Worm (Caenorhabditis elegans) whole organism, early embryonic: Measurements from ENCODE around the gene C28C12.11.

ENCODE experiments used
- B0310.2 ChIP-seq: sonication (generic microtip); optimal IDR thresholded peaks from 2 replicates; lab custom pipeline; 2016; ENCODE audit warnings: mild to moderate bottlenecking, missing genetic modification characterization, missing compliant biosample characterization
- F13C5.2 ChIP-seq: sonication (generic microtip); optimal IDR thresholded peaks from 2 replicates; lab custom pipeline; 2017; ENCODE audit warnings: mild to moderate bottlenecking, missing genetic modification characterization, inconsistent platforms, missing compliant biosample characterization
- aly-1 ChIP-seq: sonication (generic microtip); optimal IDR thresholded peaks from 2 replicates; lab custom pipeline; 2016; ENCODE audit warnings: missing genetic modification characterization, missing compliant biosample characterization
- ama-1 ChIP-seq: fragments of 150-350 bp; optimal IDR thresholded peaks from 2 replicates; lab custom pipeline; 2014
- ceh-13 ChIP-seq: fragments of 200-800 bp; sonication (Bioruptor generic); optimal IDR thresholded peaks from 2 replicates; lab custom pipeline; 2018; ENCODE audit warnings: mild to moderate bottlenecking, missing genetic modification characterization, missing compliant biosample characterization
- ceh-36 ChIP-seq: sonication (generic microtip); optimal IDR thresholded peaks from 2 replicates; lab custom pipeline; 2016; ENCODE audit warnings: missing genetic modification characterization, inconsistent platforms, missing compliant biosample characterization
- ets-7 ChIP-seq: sonication (generic microtip); optimal IDR thresholded peaks from 2 replicates; lab custom pipeline; 2016; ENCODE audit warnings: missing genotype, missing genetic modification characterization, missing compliant biosample characterization
- flt-1 ChIP-seq: fragments of 200-800 bp; sonication (Bioruptor generic); IDR thresholded peaks from 2 replicates; pipeline ENCODE4 v1.3.6; 2022; ENCODE audit warnings: missing genetic modification characterization, missing compliant biosample characterization
- hmbx-1 ChIP-seq: sonication (generic microtip); optimal IDR thresholded peaks from 2 replicates; lab custom pipeline; 2016; ENCODE audit warnings: mild to moderate bottlenecking, missing genetic modification characterization, missing compliant biosample characterization
- hmg-4 ChIP-seq: fragments of 200-800 bp; sonication (Bioruptor generic); optimal IDR thresholded peaks from 2 replicates; lab custom pipeline; 2018; ENCODE audit warnings: mild to moderate bottlenecking, missing genetic modification characterization, missing compliant biosample characterization
- hnd-1 ChIP-seq: sonication (generic microtip); optimal IDR thresholded peaks from 2 replicates; lab custom pipeline; 2016; ENCODE audit warnings: missing genetic modification characterization, missing compliant biosample characterization
- pes-1 ChIP-seq: fragments of 200-800 bp; sonication (Bioruptor generic); IDR thresholded peaks from 2 replicates; pipeline ENCODE4 v1.3.6; 2022; ENCODE audit warnings: missing genetic modification reagents, missing genetic modification characterization, missing compliant biosample characterization
- scrt-1 ChIP-seq: fragments of 200-800 bp; sonication (Bioruptor generic); IDR thresholded peaks from 2 replicates; pipeline ENCODE4 v1.3.6; 2022; ENCODE audit warnings: missing genetic modification characterization, missing compliant biosample characterization
- sea-1 ChIP-seq: fragments of 200-800 bp; sonication (Bioruptor generic); conservative IDR thresholded peaks from 2 replicates; pipeline ENCODE4 v1.3.6; 2022; ENCODE audit warnings: missing genetic modification characterization, missing compliant biosample characterization
- tbx-11 ChIP-seq: fragments of 200-800 bp; sonication (Bioruptor generic); IDR thresholded peaks from 2 replicates; pipeline ENCODE4 v1.3.6; 2022; ENCODE audit warnings: missing genetic modification characterization, missing compliant biosample characterization
- tbx-37 ChIP-seq: fragments of 200-800 bp; sonication (Bioruptor generic); conservative IDR thresholded peaks from 2 replicates; pipeline ENCODE4 v1.3.6; 2022; ENCODE audit warnings: missing genetic modification reagents, missing genetic modification characterization, missing compliant biosample characterization
- tra-4 ChIP-seq: sonication (generic microtip); optimal IDR thresholded peaks from 2 replicates; lab custom pipeline; 2017; ENCODE audit warnings: missing genetic modification characterization, missing compliant biosample characterization

The C28C12.11 gene

DNA sequence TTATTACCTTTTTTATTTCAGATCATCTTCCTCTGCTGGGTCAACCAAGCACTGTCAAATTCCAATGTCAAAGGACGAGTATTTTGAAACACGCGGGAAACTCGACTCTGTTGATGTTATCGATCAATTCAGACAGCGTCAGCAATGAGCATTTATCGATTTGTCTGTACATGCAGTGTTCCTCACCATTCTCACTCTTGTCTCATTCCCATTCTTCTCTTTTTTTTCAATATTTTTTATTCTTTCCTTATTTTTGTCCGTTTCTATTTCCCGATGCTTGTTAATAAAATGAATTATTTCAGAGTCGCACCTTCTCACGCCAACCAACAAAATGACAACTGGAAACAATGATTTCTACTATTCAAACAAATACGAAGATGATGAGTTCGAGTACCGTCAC, 39.8 kb downstream of the C28C12.11 start, which contains the start of gene cks-1:
cks-1 (plus strand) TSS at position 301 of the 400 bp plus-strand sequence.
- TF ChIP-seq ama-1 (lab: Kevin White, UChicago) (no peak), ceh-13 (no peak), aly-1 (tag; lab: Kevin White, UChicago) (no peak), hmbx-1 (tag; lab: Kevin White, UChicago) (no peak), pes-1 (no peak), flt-1 (GFP tag; lab: Robert Waterston, UW) (no peak)

ce11 chrIV:8514546-8514945, 40.7 kb downstream of the C28C12.11 start:
- TF ChIP-seq ama-1 (lab: Kevin White, UChicago) = no peak
- no peak for TF ChIP-seq ceh-36
- no peak for TF ChIP-seq hmbx-1 (tag; lab: Kevin White, UChicago)
- TF ChIP-seq tra-4 (tag; lab: Kevin White, UChicago) = no peak
- no peak for TF ChIP-seq sea-1 (GFP tag; lab: Robert Waterston, UW)
- no peak for TF ChIP-seq F13C5.2 (tag; lab: Kevin White, UChicago)
- TF ChIP-seq hmg-4 = no peak
- TF ChIP-seq tbx-37 = no peak
- no peak for TF ChIP-seq aly-1 (tag; lab: Kevin White, UChicago)

- TF ChIP-seq B0310.2 (tag; lab: Kevin White, UChicago) = no peak
- TF ChIP-seq ceh-13 = no peak
- no peak for TF ChIP-seq F13C5.2 (tag; lab: Kevin White, UChicago)
- no peak for TF ChIP-seq ama-1 (lab: Kevin White, UChicago)
- no peak for TF ChIP-seq sea-1 (GFP tag; lab: Robert Waterston, UW)
- no peak for TF ChIP-seq aly-1 (tag; lab: Kevin White, UChicago)
- TF ChIP-seq tbx-11 (GFP tag; lab: Robert Waterston, UW) = no peak
- no peak for TF ChIP-seq hmg-4
- TF ChIP-seq scrt-1 (GFP tag; lab: Robert Waterston, UW) = no peak
- no peak for TF ChIP-seq pes-1
- TF ChIP-seq hnd-1 (tag; lab: Kevin White, UChicago) = no peak
- no peak for TF ChIP-seq tbx-37
- TF ChIP-seq hmbx-1 (tag; lab: Kevin White, UChicago) = no peak
- no peak for TF ChIP-seq tra-4 (tag; lab: Kevin White, UChicago)
- no peak for TF ChIP-seq ceh-36
- TF ChIP-seq ets-7 (tag; lab: Kevin White, UChicago) = no peak
- TF ChIP-seq flt-1 (GFP tag; lab: Robert Waterston, UW) = no peak
These were observed 46.1 kb downstream of the C28C12.11 start for ce11 chrIV:8519949-8520348.

DNA sequence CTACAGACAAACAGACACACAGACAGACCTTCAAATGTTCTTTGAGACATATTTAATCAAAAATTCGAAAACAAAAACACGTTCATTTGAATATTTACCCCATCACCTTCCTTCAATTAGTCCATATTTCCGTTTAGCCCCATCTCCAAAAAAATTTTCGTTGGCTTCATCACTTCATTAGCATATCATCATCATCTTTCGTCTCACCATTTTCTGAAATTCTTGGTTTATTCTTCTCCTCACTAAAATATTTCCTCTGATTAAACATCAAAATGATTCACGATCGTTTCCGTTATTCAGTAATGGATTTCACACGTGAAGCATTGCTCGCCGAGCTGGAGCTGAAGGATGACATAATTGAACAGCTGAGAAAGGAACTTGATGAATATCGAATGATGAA, 46.7 kb downstream of the C28C12.11 start, which contains the start of gene pkg-2:
pkg-2 (plus strand) TSS at position 301 of the 400 bp plus-strand sequence.
- TF ChIP-seq tbx-11 (GFP tag; lab: Robert Waterston, UW) (no peak), aly-1 (tag; lab: Kevin White, UChicago) (no peak), hmg-4 (no peak), tra-4 (tag; lab: Kevin White, UChicago) (no peak), ceh-13 (no peak)

DNA sequence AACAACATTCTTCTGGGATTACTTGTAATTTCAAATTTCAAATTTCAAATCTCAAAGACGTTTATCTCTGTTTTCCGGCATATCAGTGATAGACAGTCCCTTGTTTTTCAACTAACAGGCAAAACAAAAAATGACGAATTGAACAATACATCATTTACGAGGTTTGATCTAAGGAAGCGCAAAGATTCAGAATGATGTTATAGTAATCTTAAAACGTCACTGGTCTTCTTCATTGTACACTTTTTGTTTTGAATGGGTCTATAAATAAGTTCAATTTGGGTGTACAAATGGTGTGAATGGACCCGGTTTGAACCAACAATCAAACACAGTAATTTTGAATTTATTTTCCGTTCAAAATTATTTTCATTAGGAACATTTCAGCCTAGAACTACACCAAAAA, 50.1 kb downstream of the C28C12.11 start:
- TF ChIP-seq pes-1 = no peak
- TF ChIP-seq F13C5.2 (tag; lab: Kevin White, UChicago) = no peak
- no peak for TF ChIP-seq ets-7 (tag; lab: Kevin White, UChicago)
- no peak for TF ChIP-seq ceh-13
- TF ChIP-seq tbx-37 = no peak
- no peak for TF ChIP-seq ama-1 (lab: Kevin White, UChicago)
- no peak for TF ChIP-seq flt-1 (GFP tag; lab: Robert Waterston, UW)
- TF ChIP-seq aly-1 (tag; lab: Kevin White, UChicago) = no peak
- no peak for TF ChIP-seq sea-1 (GFP tag; lab: Robert Waterston, UW)
- TF ChIP-seq hmg-4 = no peak
- TF ChIP-seq tbx-11 (GFP tag; lab: Robert Waterston, UW) = no peak
- no peak for TF ChIP-seq hnd-1 (tag; lab: Kevin White, UChicago)
- TF ChIP-seq tra-4 (tag; lab: Kevin White, UChicago) = no peak
- no peak for TF ChIP-seq hmbx-1 (tag; lab: Kevin White, UChicago)
- no peak for TF ChIP-seq scrt-1 (GFP tag; lab: Robert Waterston, UW)
- TF ChIP-seq ceh-36 = no peak
- no peak for TF ChIP-seq B0310.2 (tag; lab: Kevin White, UChicago)
